Worm (Caenorhabditis elegans) whole organism, mixed stage, embryonic: ENCODE data around the gene faah-4.

ENCODE experiments used
- bed-3 ChIP-seq: fragments of 200-800 bp; sonication (Bioruptor generic); optimal IDR thresholded peaks from 3 replicates; lab custom pipeline; 2018; ENCODE audit warnings: mild to moderate bottlenecking, missing genetic modification characterization, moderate library complexity, missing compliant biosample characterization
- ceh-83 ChIP-seq: fragments of 200-800 bp; sonication (Bioruptor generic); optimal IDR thresholded peaks from 2 replicates; lab custom pipeline; 2018; ENCODE audit warnings: mild to moderate bottlenecking, missing genetic modification characterization, missing compliant biosample characterization
- ces-1 ChIP-seq: fragments of 150-350 bp; optimal IDR thresholded peaks from 2 replicates; lab custom pipeline; 2014; ENCODE audit warnings: missing biosample characterization, missing genetic modification reagents, missing genetic modification characterization
- lsy-2 ChIP-seq: fragments of 150-350 bp; optimal IDR thresholded peaks from 2 replicates; lab custom pipeline; 2014; ENCODE audit warnings: missing biosample characterization, missing genetic modification characterization
- mab-5 ChIP-seq: fragments of 150-350 bp; optimal IDR thresholded peaks from 2 replicates; lab custom pipeline; 2014; ENCODE audit warnings: missing biosample characterization, missing genetic modification characterization
- mls-2 ChIP-seq: sonication (generic microtip); optimal IDR thresholded peaks from 2 replicates; lab custom pipeline; 2016; ENCODE audit warnings: mild to moderate bottlenecking, missing genetic modification characterization, moderate library complexity, missing compliant biosample characterization
- nhr-12 ChIP-seq: fragments of 150-350 bp; optimal IDR thresholded peaks from 2 replicates; lab custom pipeline; 2014; ENCODE audit warnings: missing biosample characterization, missing genetic modification characterization
- nhr-237 ChIP-seq: fragments of 150-350 bp; optimal IDR thresholded peaks from 2 replicates; lab custom pipeline; 2014; ENCODE audit warnings: missing biosample characterization, missing genetic modification characterization
- nhr-76 ChIP-seq: sonication (generic microtip); optimal IDR thresholded peaks from 2 replicates; lab custom pipeline; 2017; ENCODE audit warnings: missing biosample characterization, missing genetic modification characterization
- sptf-1 ChIP-seq: sonication (generic microtip); optimal IDR thresholded peaks from 2 replicates; lab custom pipeline; 2017; ENCODE audit warnings: mild to moderate bottlenecking, missing genetic modification characterization, moderate library complexity, missing compliant biosample characterization
- unc-39 ChIP-seq: fragments of 150-350 bp; optimal IDR thresholded peaks from 2 replicates; lab custom pipeline; 2014; ENCODE audit warnings: missing biosample characterization, missing genetic modification characterization
- ztf-11 ChIP-seq: fragments of 150-350 bp; optimal IDR thresholded peaks from 2 replicates; lab custom pipeline; 2014; ENCODE audit warnings: missing biosample characterization, missing genetic modification characterization

DNA sequence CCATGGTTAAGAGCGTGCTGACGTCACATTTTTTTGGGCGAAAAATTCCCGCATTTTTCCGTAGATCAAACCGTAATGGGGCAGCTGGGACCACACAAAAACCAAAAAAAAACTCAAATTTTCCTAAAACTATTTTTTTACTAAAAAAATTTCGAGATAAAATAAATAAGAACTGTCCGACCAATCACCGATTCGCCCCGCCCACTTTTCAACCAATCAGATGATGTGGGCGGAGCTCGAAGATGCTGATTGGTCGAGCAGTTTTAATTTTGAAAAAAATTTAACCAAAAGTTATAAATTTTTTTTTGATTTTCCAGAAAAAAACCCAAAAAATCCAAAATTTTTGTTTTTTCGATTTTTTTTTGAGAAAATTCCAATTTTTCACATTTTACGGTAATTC lies 9.7 kb downstream of the faah-4 start:
- TF ChIP-seq ceh-83 (no peak), mab-5 (no peak), nhr-12 (no peak), ces-1 (GFP tag; lab: Kevin White, UChicago) (no peak), lsy-2 (tag; lab: Kevin White, UChicago) (no peak), nhr-76 (tag; lab: Kevin White, UChicago) (no peak), ztf-11 (no peak), bed-3 (GFP tag; lab: Kevin White, UChicago) (no peak), mls-2 (tag; lab: Kevin White, UChicago) (no peak), sptf-1 (tag; lab: Kevin White, UChicago) (no peak), nhr-237 (tag; lab: Kevin White, UChicago) (no peak), unc-39 (tag; lab: Kevin White, UChicago) (no peak)
